Worm (Caenorhabditis elegans) whole organism, L4 larva: Measurements from ENCODE around the gene sfxn-1.5.
A peak's percentile ranks its signal among the peaks of the same experiment; 100 is the strongest.

ENCODE experiments used
- daf-16 ChIP-seq, 3 experiments: sonication (generic microtip); optimal IDR thresholded peaks; 2 replicates each; lab custom pipeline; 2016 to 2017; ENCODE audit warnings: missing genetic modification characterization in 3 of 3, missing genetic modification reagents in 3 of 3, mild to moderate bottlenecking in 2 of 3, missing compliant biosample characterization in 2 of 3, missing biosample characterization in 1 of 3, moderate library complexity in 1 of 3
- madf-9 ChIP-seq: fragments of 200-800 bp; sonication (Bioruptor generic); conservative IDR thresholded peaks from 2 replicates; pipeline ENCODE4 v1.3.6; 2022; ENCODE audit warnings: missing genetic modification reagents, missing genetic modification characterization, missing compliant biosample characterization
- mxl-3 ChIP-seq: fragments of 200-800 bp; sonication (Bioruptor generic); optimal IDR thresholded peaks from 2 replicates; lab custom pipeline; 2018; ENCODE audit warnings: mild to moderate bottlenecking, missing genetic modification characterization, missing compliant biosample characterization
- unc-62 ChIP-seq, 3 experiments: fragments of 150-350 bp in 1 of 3; sonication (generic microtip); optimal IDR thresholded peaks in 2 of 3; peaks in 1 of 3; 1 replicate in 1 of 3; 2 replicates in 2 of 3; lab custom pipeline; 2014 to 2017; ENCODE audit warnings: missing biosample characterization in 3 of 3, missing genetic modification characterization in 3 of 3, missing genetic modification reagents in 3 of 3, missing genotype in 1 of 3

The sfxn-1.5 gene

DNA sequence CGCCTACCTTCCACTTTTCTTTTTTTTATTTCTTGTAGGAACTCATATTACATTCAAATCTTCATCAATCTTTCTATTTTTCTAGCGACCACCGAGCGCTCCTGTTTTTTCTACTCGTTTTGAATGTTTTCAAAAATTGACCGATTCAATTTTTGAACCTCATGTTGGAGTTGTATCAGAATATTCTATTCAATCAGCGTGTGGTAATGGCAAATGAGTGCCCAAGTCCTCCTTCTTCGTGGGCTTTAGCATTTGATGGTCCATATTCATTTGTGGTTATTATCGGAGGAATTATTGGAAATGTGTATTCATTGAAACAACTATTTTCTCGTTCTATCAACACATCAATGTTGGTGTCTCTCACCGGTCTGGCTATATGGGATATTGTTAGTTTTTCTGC is 44.1 kb downstream of the sfxn-1.5 start, which contains the start of gene F52D10.4:
F52D10.4 (plus strand) TSS at position 84 of the 400 bp plus-strand sequence.
- TF ChIP-seq mxl-3 (GFP tag; lab: Kevin White, UChicago) = no peak
- no peak for TF ChIP-seq madf-9 (GFP tag; lab: Robert Waterston, UW)
- TF ChIP-seq unc-62 (GFP tag; optimal IDR thresholded peaks at IDR 0.05 in 1 of 2; lab: Kevin White, UChicago) = peak in 1 of 2 experiments; percentile 62
- no peak for TF ChIP-seq unc-62 (tag; optimal IDR thresholded peaks at IDR 0.05; lab: Kevin White, UChicago)
- TF ChIP-seq daf-16 (GFP tag; optimal IDR thresholded peaks at IDR 0.05; lab: Kevin White, UChicago) = no peak
- TF ChIP-seq daf-16 (tag; optimal IDR thresholded peaks at IDR 0.05; lab: Kevin White, UChicago) = no peak
- TF ChIP-seq, all 104 proteins: peak for 1
